Worm (Caenorhabditis elegans) whole organism, L1 larva: Measurements from ENCODE around the gene F19C7.8.

Experiments
- ceh-63 ChIP-seq: fragments of 200-800 bp; sonication (Bioruptor generic); optimal IDR thresholded peaks from 2 replicates; lab custom pipeline; 2018; ENCODE audit warnings: mild to moderate bottlenecking, missing genetic modification characterization, missing compliant biosample characterization
- fos-1 ChIP-seq: fragments of 150-350 bp; optimal IDR thresholded peaks from 2 replicates; lab custom pipeline; 2014; ENCODE audit warnings: missing biosample characterization, missing genetic modification characterization
- lin-13 ChIP-seq: fragments of 150-350 bp; optimal IDR thresholded peaks from 2 replicates; lab custom pipeline; 2014; ENCODE audit warnings: missing biosample characterization, missing genetic modification reagents, missing genetic modification characterization
- lin-39 ChIP-seq: fragments of 150-350 bp; optimal IDR thresholded peaks from 2 replicates; lab custom pipeline; 2014; ENCODE audit warnings: missing biosample characterization, missing genetic modification reagents, missing genetic modification characterization
- nhr-47 ChIP-seq: sonication (generic microtip); optimal IDR thresholded peaks from 2 replicates; lab custom pipeline; 2016; ENCODE audit warnings: mild to moderate bottlenecking, missing genetic modification characterization, moderate library complexity, missing compliant biosample characterization
- unc-62 ChIP-seq: fragments of 150-350 bp; optimal IDR thresholded peaks from 2 replicates; lab custom pipeline; 2014; ENCODE audit warnings: missing biosample characterization, missing genetic modification reagents, missing genetic modification characterization

DNA sequence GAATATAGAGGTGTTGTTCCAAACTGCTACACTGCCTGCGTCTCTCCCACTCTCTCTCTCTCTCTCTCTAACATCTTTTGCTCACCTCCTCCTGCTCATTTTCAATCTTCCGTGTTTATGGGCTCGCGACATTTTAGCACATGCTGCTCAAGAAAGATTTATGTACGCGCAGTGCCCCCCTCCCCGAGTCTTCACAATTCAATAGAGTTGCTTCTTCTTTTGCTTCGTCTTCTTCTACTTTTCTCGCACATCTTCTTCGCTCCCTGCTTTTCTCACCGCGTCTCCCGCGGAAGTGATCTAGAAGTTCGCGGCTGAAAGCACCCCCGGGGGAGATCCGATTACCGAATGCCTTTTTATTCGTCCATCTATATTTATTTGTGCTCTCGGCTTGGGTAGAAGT lies 67.3 kb downstream of the F19C7.8 start:
- TF ChIP-seq ceh-63 (GFP tag; lab: Kevin White, UChicago) (no peak), fos-1 (tag; lab: Kevin White, UChicago) (no peak), nhr-47 (tag; lab: Kevin White, UChicago) (peak; percentile 27), unc-62 (GFP tag; lab: Kevin White, UChicago) (no peak), lin-39 (tag; lab: Kevin White, UChicago) (no peak), lin-13 (GFP tag; lab: Kevin White, UChicago) (peak; percentile 9)
